Worm (Caenorhabditis elegans) whole organism, young adult: ENCODE measurements around the gene F13D12.10.
A peak's percentile ranks its signal among the peaks of the same experiment; 100 is the strongest.

ENCODE experiments used
- B0336.3 ChIP-seq: fragments of 200-800 bp; sonication (Bioruptor generic); IDR thresholded peaks from 2 replicates; pipeline ENCODE4 v1.3.6; 2022; ENCODE audit warnings: missing genetic modification characterization, missing compliant biosample characterization
- C06A6.2 ChIP-seq: fragments of 200-800 bp; sonication (Bioruptor generic); conservative IDR thresholded peaks from 2 replicates; pipeline ENCODE4 v1.3.6; 2022; ENCODE audit warnings: missing genetic modification characterization, missing compliant biosample characterization
- T07F8.4 ChIP-seq: sonication (generic microtip); optimal IDR thresholded peaks from 2 replicates; lab custom pipeline; 2016; ENCODE audit warnings: mild to moderate bottlenecking, missing genetic modification characterization, moderate library complexity, missing compliant biosample characterization
- T26A5.8 ChIP-seq: sonication (generic microtip); optimal IDR thresholded peaks from 2 replicates; lab custom pipeline; 2016; ENCODE audit warnings: missing genetic modification characterization, missing compliant biosample characterization
- ama-1 ChIP-seq, 3 experiments: fragments of 150-350 bp in 1 of 3; sonication (generic microtip) in 2 of 3; optimal IDR thresholded peaks; 2 replicates each; lab custom pipeline; 2014 to 2018; ENCODE audit warnings: missing biosample characterization in 2 of 3, missing genetic modification characterization in 2 of 3, missing genetic modification reagents in 2 of 3
- attf-5 ChIP-seq: fragments of 200-800 bp; sonication (Bioruptor generic); optimal IDR thresholded peaks from 2 replicates; lab custom pipeline; 2018; ENCODE audit warnings: mild to moderate bottlenecking, missing genetic modification characterization, missing compliant biosample characterization
- attf-6 ChIP-seq: fragments of 200-800 bp; sonication (Bioruptor generic); IDR thresholded peaks from 2 replicates; pipeline ENCODE4 v1.3.6; 2022; ENCODE audit warnings: missing genetic modification reagents, missing genetic modification characterization, missing compliant biosample characterization
- ccch-3 ChIP-seq: fragments of 200-800 bp; sonication (Bioruptor generic); optimal IDR thresholded peaks from 2 replicates; lab custom pipeline; 2018; ENCODE audit warnings: mild to moderate bottlenecking, missing genetic modification characterization, missing compliant biosample characterization
- cebp-2 ChIP-seq: fragments of 200-800 bp; sonication (Bioruptor generic); IDR thresholded peaks from 2 replicates; pipeline ENCODE4 v1.3.6; 2022; ENCODE audit warnings: missing genetic modification characterization, missing compliant biosample characterization
- die-1 ChIP-seq: sonication (generic microtip); optimal IDR thresholded peaks from 2 replicates; lab custom pipeline; 2016; ENCODE audit warnings: missing genotype, mild to moderate bottlenecking, missing genetic modification characterization, missing compliant biosample characterization
- egrh-3 ChIP-seq: fragments of 200-800 bp; sonication (Bioruptor generic); IDR thresholded peaks from 2 replicates; pipeline ENCODE4 v1.3.6; 2022; ENCODE audit warnings: missing genetic modification reagents, missing genetic modification characterization, missing compliant biosample characterization
- hsf-1 ChIP-seq: fragments of 200-800 bp; sonication (Bioruptor generic); IDR thresholded peaks from 2 replicates; pipeline ENCODE4 v1.3.6; 2022; ENCODE audit warnings: missing genetic modification reagents, missing genetic modification characterization, missing compliant biosample characterization
- lin-35 ChIP-seq, 3 experiments: fragments of 150-350 bp in 2 of 3; sonication (generic microtip) in 1 of 3; optimal IDR thresholded peaks; 2 replicates each; lab custom pipeline; 2014 to 2018; ENCODE audit warnings: missing biosample characterization in 3 of 3, missing genetic modification characterization in 3 of 3, missing genetic modification reagents in 3 of 3
- lin-40 ChIP-seq: sonication (generic microtip); optimal IDR thresholded peaks from 2 replicates; lab custom pipeline; 2016; ENCODE audit warnings: missing genetic modification characterization, mild to moderate bottlenecking, missing compliant biosample characterization, missing genotype, missing genetic modification reagents
- lin-54 ChIP-seq: fragments of 200-800 bp; sonication (Bioruptor generic); optimal IDR thresholded peaks from 2 replicates; lab custom pipeline; 2018; ENCODE audit warnings: mild to moderate bottlenecking, missing genetic modification characterization, missing compliant biosample characterization
- lsy-27 ChIP-seq: sonication (generic microtip); optimal IDR thresholded peaks from 2 replicates; lab custom pipeline; 2017; ENCODE audit warnings: missing genetic modification characterization, mild to moderate bottlenecking, missing compliant biosample characterization, antibody characterized with exemption, missing genotype, borderline replicate concordance; ENCODE audit not compliant: insufficient read depth
- madf-10 ChIP-seq: sonication (generic microtip); optimal IDR thresholded peaks from 2 replicates; lab custom pipeline; 2016; ENCODE audit warnings: mild to moderate bottlenecking, missing genetic modification characterization, missing compliant biosample characterization
- nfya-1 ChIP-seq: sonication (generic microtip); optimal IDR thresholded peaks from 2 replicates; lab custom pipeline; 2017; ENCODE audit warnings: antibody characterized with exemption, missing compliant biosample characterization, missing genetic modification characterization, borderline replicate concordance; ENCODE audit not compliant: insufficient read depth
- nfyb-1 ChIP-seq: fragments of 200-800 bp; sonication (Bioruptor generic); IDR thresholded peaks from 2 replicates; pipeline ENCODE4 v1.3.6; 2022; ENCODE audit warnings: missing genetic modification reagents, missing genetic modification characterization, missing compliant biosample characterization
- nhr-80 ChIP-seq: sonication (generic microtip); optimal IDR thresholded peaks from 2 replicates; lab custom pipeline; 2016; ENCODE audit warnings: missing genetic modification characterization, missing compliant biosample characterization
- sdz-38 ChIP-seq: sonication (generic microtip); optimal IDR thresholded peaks from 2 replicates; lab custom pipeline; 2016; ENCODE audit warnings: missing genotype, missing genetic modification characterization, missing compliant biosample characterization
- snpc-4 ChIP-seq, 5 experiments: fragments of 150-350 bp in 1 of 5; sonication (generic microtip) in 4 of 5; optimal IDR thresholded peaks; 2 replicates each; lab custom pipeline; 2014 to 2018; ENCODE audit warnings: missing genetic modification characterization in 5 of 5, missing biosample characterization in 3 of 5, antibody characterized with exemption in 2 of 5, mild to moderate bottlenecking in 2 of 5, missing compliant biosample characterization in 2 of 5, missing genotype in 2 of 5, moderate library complexity in 2 of 5, missing genetic modification reagents in 1 of 5
- zfh-2 ChIP-seq: fragments of 200-800 bp; sonication (Bioruptor generic); conservative IDR thresholded peaks from 2 replicates; pipeline ENCODE4 v1.3.6; 2022; ENCODE audit warnings: missing genetic modification reagents, missing genetic modification characterization, missing compliant biosample characterization
- zim-3 ChIP-seq: sonication (generic microtip); optimal IDR thresholded peaks from 2 replicates; lab custom pipeline; 2017; ENCODE audit warnings: mild to moderate bottlenecking, missing genetic modification characterization, moderate library complexity, missing compliant biosample characterization

Gene F13D12.10

DNA sequence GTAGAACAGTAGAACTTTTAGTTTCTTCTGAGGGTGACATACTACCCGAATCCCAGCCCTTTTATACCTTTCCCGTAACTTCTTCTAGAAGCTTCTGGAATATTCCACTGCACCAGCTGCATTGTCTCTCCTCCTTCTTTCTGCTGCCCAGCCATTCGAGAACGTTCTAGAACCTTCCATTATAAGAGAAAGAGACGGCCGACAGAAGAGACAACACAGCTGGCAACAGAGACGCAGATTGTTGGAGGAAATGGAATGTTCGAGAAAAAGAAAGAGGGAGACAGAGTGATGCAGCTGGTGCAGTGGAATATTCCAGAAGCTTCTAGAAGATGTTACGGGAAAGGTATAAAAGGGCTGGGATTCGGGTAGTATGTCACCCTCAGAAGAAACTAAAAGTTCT is 45.7 kb downstream of the F13D12.10 start, which contains the start of the genes F44E5.4 and F44E5.5 (continued):
- TF ChIP-seq C06A6.2 (GFP tag; lab: Robert Waterston, UW) (peak; percentile 98), hsf-1 (GFP tag; lab: Robert Waterston, UW) (peak; percentile 100), ccch-3 (GFP tag; lab: Kevin White, UChicago) (peak; percentile 53), T26A5.8 (tag; lab: Kevin White, UChicago) (peak; percentile 89), B0336.3 (GFP tag; lab: Robert Waterston, UW) (peak; percentile 87), lin-40 (tag; lab: Kevin White, UChicago) (peak; percentile 97), lin-35 (GFP tag; optimal IDR thresholded peaks at IDR 0.05; lab: Kevin White, UChicago) (peak in 1 of 3 experiments; percentile 87), zim-3 (tag; lab: Kevin White, UChicago) (peak; percentile 99)

DNA sequence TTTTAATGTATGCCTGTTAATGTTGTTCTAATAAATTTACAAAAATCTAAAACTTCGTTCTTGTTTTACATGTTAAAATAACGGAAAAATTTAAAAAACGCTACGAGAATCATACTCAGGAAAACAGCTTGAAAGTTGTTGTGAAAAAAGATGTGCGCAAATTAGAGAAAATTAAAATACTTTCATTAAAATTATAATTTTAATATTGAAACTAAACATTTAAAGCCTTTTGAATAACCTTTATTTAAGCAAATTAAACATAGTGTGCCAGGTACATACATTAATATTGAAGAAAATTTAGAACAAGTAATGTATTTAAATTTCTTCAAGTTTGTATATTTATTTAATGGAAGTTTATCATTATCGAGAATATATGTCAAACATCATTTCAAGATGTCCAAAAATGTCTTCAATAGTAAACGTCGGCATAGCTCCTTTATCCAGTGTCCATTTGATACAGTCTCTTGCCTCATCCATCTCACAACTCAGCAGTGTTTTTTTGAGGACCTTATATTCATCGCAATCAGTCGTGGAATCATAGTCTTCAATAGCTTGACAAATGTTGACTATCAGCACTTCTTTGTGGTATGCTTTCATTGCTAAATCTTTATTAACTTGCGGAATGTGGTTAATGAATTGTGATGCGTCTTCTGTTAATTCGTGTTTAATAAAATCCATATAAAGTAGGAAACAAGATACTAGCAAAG is 48.4 kb downstream of the F13D12.10 start:
- TF ChIP-seq T07F8.4 (tag; lab: Kevin White, UChicago) (peak; percentile 1), attf-6 (GFP tag; lab: Robert Waterston, UW) (no peak), attf-5 (GFP tag; lab: Kevin White, UChicago) (peak; percentile 62), nfya-1 (tag; lab: Kevin White, UChicago) (no peak), nhr-80 (tag; lab: Kevin White, UChicago) (peak; percentile 20), die-1 (tag; lab: Kevin White, UChicago) (no peak), ama-1 (optimal IDR thresholded peaks at IDR 0.05; lab: Kevin White, UChicago) (peak; percentile 83), ama-1 (GFP tag; optimal IDR thresholded peaks at IDR 0.05; lab: Kevin White, UChicago) (peak in 1 of 2 experiments; percentile 54), cebp-2 (GFP tag; lab: Robert Waterston, UW) (0 out of 2 replicates have a peak, but pooled peaks have one; percentile 20), nfyb-1 (GFP tag; lab: Robert Waterston, UW) (peak; percentile 77; the same call in 1 of the 2 replicates), C06A6.2 (GFP tag; lab: Robert Waterston, UW) (peak; percentile 61), sdz-38 (no peak), snpc-4 (GFP tag; optimal IDR thresholded peaks at IDR 0.05; lab: Kevin White, UChicago) (no peak), snpc-4 (tag; optimal IDR thresholded peaks at IDR 0.05; lab: Kevin White, UChicago) (peak in 1 of 4 experiments; percentile 7), lin-54 (GFP tag; lab: Kevin White, UChicago) (peak; percentile 36), hsf-1 (GFP tag; lab: Robert Waterston, UW) (peak; percentile 7; the same call in 1 of the 2 replicates)
- TF ChIP-seq, all 124 proteins: peak for 10

- TF ChIP-seq zfh-2 (GFP tag; lab: Robert Waterston, UW) (peak; percentile 88), madf-10 (no peak), lsy-27 (tag; lab: Kevin White, UChicago) (no peak), lin-40 (tag; lab: Kevin White, UChicago) (no peak), cebp-2 (GFP tag; lab: Robert Waterston, UW) (no peak), egrh-3 (GFP tag; lab: Robert Waterston, UW) (peak; percentile 99)
Observed at ce11 chrII:11765506-11766152, 52.0 kb downstream of the F13D12.10 start.
